Fruit fly (Drosophila melanogaster) whole organism, wandering third instar larva: ENCODE data around the gene CG6933.

Experiments
- Abd-B ChIP-seq: fragments of >200 bp; optimal IDR thresholded peaks from 2 replicates; lab custom pipeline; 2017; ENCODE audit warnings: missing biosample characterization, missing genetic modification characterization
- Dif ChIP-seq: fragments of 200-275, 200-300 bp; sonication (Bioruptor generic); optimal IDR thresholded peaks from 2 replicates; lab custom pipeline; 2018; ENCODE audit warnings: missing biosample characterization, missing genetic modification characterization; ENCODE audit not compliant: partially characterized antibody
- HLH106 ChIP-seq: fragments of 200-800 bp; optimal IDR thresholded peaks from 3 replicates; lab custom pipeline; 2019; ENCODE audit warnings: missing biosample characterization, mild to moderate bottlenecking, missing genetic modification characterization, moderate library complexity
- Hr78 ChIP-seq: fragments of >200 bp; optimal IDR thresholded peaks from 2 replicates; lab custom pipeline; 2017; ENCODE audit warnings: missing biosample characterization, missing genetic modification characterization
- Jra ChIP-seq: sonication (Bioruptor generic); optimal IDR thresholded peaks from 2 replicates; lab custom pipeline; 2016; ENCODE audit warnings: missing biosample characterization, missing genetic modification characterization
- OdsH ChIP-seq: fragments of 200-800 bp; sonication (Bioruptor generic); optimal IDR thresholded peaks from 2 replicates; lab custom pipeline; 2016; ENCODE audit warnings: missing biosample characterization, mild to moderate bottlenecking, missing genetic modification characterization
- h ChIP-seq: fragments of 200-800 bp; sonication (Bioruptor generic); optimal IDR thresholded peaks from 3 replicates; lab custom pipeline; 2016; ENCODE audit warnings: missing biosample characterization, mild to moderate bottlenecking, missing genetic modification characterization
- jim ChIP-seq: fragments of 175-275, 200-325 bp; sonication (Bioruptor generic); optimal IDR thresholded peaks from 2 replicates; lab custom pipeline; 2016; ENCODE audit warnings: missing biosample characterization, mild to moderate bottlenecking, missing genetic modification characterization
- sv ChIP-seq: fragments of 200-800 bp; sonication (Bioruptor generic); optimal IDR thresholded peaks from 3 replicates; lab custom pipeline; 2016; ENCODE audit warnings: missing biosample characterization, missing genetic modification characterization
- tai ChIP-seq: sonication (Bioruptor generic); optimal IDR thresholded peaks from 2 replicates; lab custom pipeline; 2016; ENCODE audit warnings: missing biosample characterization, missing genetic modification characterization
- woc ChIP-seq: sonication (Bioruptor generic); optimal IDR thresholded peaks from 2 replicates; lab custom pipeline; 2016; ENCODE audit warnings: missing biosample characterization, mild to moderate bottlenecking, missing genetic modification characterization

- TF ChIP-seq Jra (GFP tag; lab: Kevin White, UChicago) (no peak), Dif (GFP tag; lab: Kevin White, UChicago) (no peak), h (GFP tag; lab: Kevin White, UChicago) (no peak), HLH106 (tag; lab: Kevin White, UChicago) (no peak), tai (GFP tag; lab: Kevin White, UChicago) (no peak), woc (GFP tag; lab: Kevin White, UChicago) (no peak), OdsH (no peak), jim (GFP tag; lab: Kevin White, UChicago) (no peak), sv (GFP tag; lab: Kevin White, UChicago) (no peak), Hr78 (no peak), Abd-B (GFP tag; lab: Kevin White, UChicago) (no peak)
Observed at dm6 chr3L:20201538-20201937, 18.7 kb downstream of the CG6933 start, which contains the start of gene obst-F.
